Worm (Caenorhabditis elegans): Measurements from ENCODE around the gene F08B12.4.

DNA sequence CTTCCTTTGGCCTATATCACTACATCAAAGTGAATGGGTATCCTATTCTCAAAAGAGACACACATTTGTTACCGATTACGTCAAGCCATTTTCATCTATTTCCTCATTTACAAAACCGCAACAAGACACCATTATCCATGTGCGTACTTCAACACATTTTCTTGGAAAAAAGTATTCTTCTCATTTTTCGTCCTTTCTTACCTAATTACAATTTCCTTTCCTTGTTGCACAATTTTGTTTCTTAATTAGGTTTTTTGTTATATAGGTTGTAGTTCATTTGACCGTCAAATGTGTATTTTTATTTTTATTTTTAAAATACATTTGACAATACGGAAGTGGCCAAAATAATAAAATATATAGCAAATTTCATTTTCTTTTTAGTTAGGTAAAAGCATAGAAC, 24.2 kb downstream of the F08B12.4 start:
- TF ChIP-seq zfp-2 (tag; optimal IDR thresholded peaks at IDR 0.05) = no peak
- TF ChIP-seq lin-39 (tag; optimal IDR thresholded peaks at IDR 0.05) = no peak
- TF ChIP-seq ceh-28 (tag; optimal IDR thresholded peaks at IDR 0.05) = no peak
- TF ChIP-seq skn-1 (tag; optimal IDR thresholded peaks at IDR 0.05) = no peak
- TF ChIP-seq F49E8.2 (tag; optimal IDR thresholded peaks at IDR 0.05; ENCODE audit: borderline replicate concordance) = no peak
- TF ChIP-seq mxl-3 (GFP tag; optimal IDR thresholded peaks at IDR 0.05) = no peak
- TF ChIP-seq nhr-10 (tag; optimal IDR thresholded peaks at IDR 0.05) = no peak
- TF ChIP-seq egl-27 (tag; optimal IDR thresholded peaks at IDR 0.05) = no peak
- TF ChIP-seq snpc-4 (tag; optimal IDR thresholded peaks at IDR 0.05) = no peak
- no peak for TF ChIP-seq zfp-3 (GFP tag; conservative IDR thresholded peaks at IDR 0.05)
- no peak for TF ChIP-seq daf-12 (tag; optimal IDR thresholded peaks at IDR 0.05)

All from whole organism, L4 larva.